Worm (Caenorhabditis elegans) whole organism, L4 larva: Measurements from ENCODE around the gene col-162.

Experiments used
- F26F4.8 ChIP-seq: fragments of 200-800 bp; sonication (Bioruptor generic); conservative IDR thresholded peaks from 2 replicates; pipeline ENCODE4 v1.3.6; 2022; ENCODE audit warnings: missing genetic modification characterization, missing compliant biosample characterization
- F37D6.2 ChIP-seq: sonication (generic microtip); optimal IDR thresholded peaks from 2 replicates; lab custom pipeline; 2016; ENCODE audit warnings: mild to moderate bottlenecking, missing genetic modification characterization, missing compliant biosample characterization
- F49E8.2 ChIP-seq: sonication (generic microtip); optimal IDR thresholded peaks from 2 replicates; lab custom pipeline; 2016; ENCODE audit warnings: missing compliant biosample characterization, mild to moderate bottlenecking, missing genetic modification characterization, borderline replicate concordance
- T20F7.1 ChIP-seq: fragments of 200-800 bp; sonication (Bioruptor generic); optimal IDR thresholded peaks from 2 replicates; lab custom pipeline; 2018; ENCODE audit warnings: mild to moderate bottlenecking, missing genetic modification characterization, missing compliant biosample characterization
- T26A8.4 ChIP-seq: fragments of 200-800 bp; sonication (Bioruptor generic); IDR thresholded peaks from 2 replicates; pipeline ENCODE4 v1.3.6; 2022; ENCODE audit warnings: missing genetic modification characterization, missing compliant biosample characterization
- Y48G9A.11 ChIP-seq: fragments of 200-800 bp; sonication (Bioruptor generic); IDR thresholded peaks from 2 replicates; pipeline ENCODE4 v1.3.6; 2022; ENCODE audit warnings: missing genetic modification reagents, missing genetic modification characterization, missing compliant biosample characterization
- Y5F2A.4 ChIP-seq: fragments of 200-800 bp; sonication (Bioruptor generic); optimal IDR thresholded peaks from 2 replicates; lab custom pipeline; 2018; ENCODE audit warnings: mild to moderate bottlenecking, missing genetic modification characterization, missing compliant biosample characterization
- ZK337.2 ChIP-seq: fragments of 200-800 bp; sonication (Bioruptor generic); IDR thresholded peaks from 2 replicates; pipeline ENCODE4 v1.3.6; 2022; ENCODE audit warnings: missing genetic modification reagents, missing genetic modification characterization, missing compliant biosample characterization
- aha-1 ChIP-seq: fragments of 150-350 bp; peaks from one replicate; lab custom pipeline; 2014; ENCODE audit warnings: missing biosample characterization, missing genetic modification characterization
- ama-1 ChIP-seq: fragments of 150-350 bp; optimal IDR thresholded peaks from 2 replicates; lab custom pipeline; 2014; ENCODE audit warnings: inconsistent platforms, mixed read lengths
- ceh-44 ChIP-seq: fragments of 200-800 bp; sonication (Bioruptor generic); IDR thresholded peaks from 2 replicates; pipeline ENCODE4 v1.3.6; 2022; ENCODE audit warnings: missing genetic modification reagents, missing genetic modification characterization, missing compliant biosample characterization
- ctbp-1 ChIP-seq: fragments of 200-800 bp; sonication (Bioruptor generic); IDR thresholded peaks from 2 replicates; pipeline ENCODE4 v1.3.6; 2022; ENCODE audit warnings: missing genetic modification reagents, missing genetic modification characterization, missing compliant biosample characterization
- dmd-6 ChIP-seq: fragments of 200-800 bp; sonication (Bioruptor generic); IDR thresholded peaks from 2 replicates; pipeline ENCODE4 v1.3.6; 2022; ENCODE audit warnings: missing genetic modification reagents, missing genetic modification characterization, missing compliant biosample characterization
- dpl-1 ChIP-seq: fragments of 150-350 bp; optimal IDR thresholded peaks from 2 replicates; lab custom pipeline; 2014; ENCODE audit warnings: missing biosample characterization, missing genetic modification reagents, missing genetic modification characterization
- duxl-1 ChIP-seq: sonication (generic microtip); optimal IDR thresholded peaks from 2 replicates; lab custom pipeline; 2016; ENCODE audit warnings: mild to moderate bottlenecking, missing genetic modification characterization, moderate library complexity, missing compliant biosample characterization; ENCODE audit not compliant: poor library complexity
- egl-43 ChIP-seq: fragments of 200-800 bp; sonication (Bioruptor generic); IDR thresholded peaks from 2 replicates; pipeline ENCODE4 v1.3.6; 2022; ENCODE audit warnings: missing genetic modification reagents, missing genetic modification characterization, missing compliant biosample characterization
- fkh-10 ChIP-seq: fragments of 150-350 bp; optimal IDR thresholded peaks from 2 replicates; lab custom pipeline; 2014; ENCODE audit warnings: missing biosample characterization, missing genetic modification reagents, missing genetic modification characterization
- hif-1 ChIP-seq, 2 experiments: sonication (generic microtip); optimal IDR thresholded peaks; 2 replicates each; lab custom pipeline; 2016 to 2017; ENCODE audit warnings: missing compliant biosample characterization in 2 of 2, missing genetic modification characterization in 2 of 2, missing genetic modification reagents in 2 of 2, missing genotype in 2 of 2, mild to moderate bottlenecking in 1 of 2
- hlh-11 ChIP-seq: fragments of 200-800 bp; sonication (Bioruptor generic); optimal IDR thresholded peaks from 2 replicates; lab custom pipeline; 2018; ENCODE audit warnings: mild to moderate bottlenecking, missing genetic modification characterization, missing compliant biosample characterization
- lim-7 ChIP-seq: fragments of 200-800 bp; sonication (Bioruptor generic); IDR thresholded peaks from 2 replicates; pipeline ENCODE4 v1.3.6; 2022; ENCODE audit warnings: missing genetic modification characterization, missing compliant biosample characterization
- lin-13 ChIP-seq: fragments of 150-350 bp; optimal IDR thresholded peaks from 2 replicates; lab custom pipeline; 2014; ENCODE audit warnings: missing biosample characterization, missing genetic modification reagents, missing genetic modification characterization
- lin-29 ChIP-seq: fragments of 200-800 bp; sonication (Bioruptor generic); IDR thresholded peaks from 2 replicates; pipeline ENCODE4 v1.3.6; 2022; ENCODE audit warnings: missing genetic modification reagents, missing genetic modification characterization, missing compliant biosample characterization
- lin-38 ChIP-seq: fragments of 200-800 bp; sonication (Bioruptor generic); IDR thresholded peaks from 2 replicates; pipeline ENCODE4 v1.3.6; 2022; ENCODE audit warnings: missing genetic modification reagents, missing genetic modification characterization, missing compliant biosample characterization
- lsy-2 ChIP-seq, 2 experiments: fragments of 150-350 bp in 1 of 2; sonication (generic microtip) in 1 of 2; optimal IDR thresholded peaks; 2 replicates each; lab custom pipeline; 2014 to 2017; ENCODE audit warnings: missing biosample characterization in 2 of 2, missing genetic modification characterization in 2 of 2
- madf-9 ChIP-seq: fragments of 200-800 bp; sonication (Bioruptor generic); conservative IDR thresholded peaks from 2 replicates; pipeline ENCODE4 v1.3.6; 2022; ENCODE audit warnings: missing genetic modification reagents, missing genetic modification characterization, missing compliant biosample characterization
- mdl-1 ChIP-seq, 2 experiments: fragments of 150-350 bp in 1 of 2; sonication (generic microtip) in 1 of 2; optimal IDR thresholded peaks; 2 replicates each; lab custom pipeline; 2014 to 2017; ENCODE audit warnings: missing biosample characterization in 2 of 2, missing genetic modification characterization in 2 of 2
- mep-1 ChIP-seq: fragments of 150-350 bp; sonication (generic microtip); optimal IDR thresholded peaks from 3 replicates; lab custom pipeline; 2014; ENCODE audit warnings: missing biosample characterization, missing genetic modification characterization
- mes-2 ChIP-seq: sonication (generic microtip); optimal IDR thresholded peaks from 2 replicates; lab custom pipeline; 2016; ENCODE audit warnings: missing genotype, mild to moderate bottlenecking, missing genetic modification characterization, missing compliant biosample characterization; ENCODE audit not compliant: poor library complexity, severe bottlenecking
- mxl-2 ChIP-seq: fragments of 200-800 bp; sonication (Bioruptor generic); conservative IDR thresholded peaks from 2 replicates; pipeline ENCODE4 v1.3.6; 2022; ENCODE audit warnings: missing genetic modification reagents, missing genetic modification characterization, missing compliant biosample characterization
- mxl-3 ChIP-seq: fragments of 200-800 bp; sonication (Bioruptor generic); optimal IDR thresholded peaks from 2 replicates; lab custom pipeline; 2018; ENCODE audit warnings: mild to moderate bottlenecking, missing genetic modification characterization, missing compliant biosample characterization
- nhr-11 ChIP-seq: fragments of 150-350 bp; optimal IDR thresholded peaks from 2 replicates; lab custom pipeline; 2014; ENCODE audit warnings: missing biosample characterization, missing genetic modification characterization
- nhr-48 ChIP-seq: sonication (generic microtip); optimal IDR thresholded peaks from 2 replicates; lab custom pipeline; 2016; ENCODE audit warnings: mild to moderate bottlenecking, missing genetic modification characterization, missing compliant biosample characterization
- nhr-77 ChIP-seq: fragments of 150-350 bp; optimal IDR thresholded peaks from 2 replicates; lab custom pipeline; 2014; ENCODE audit warnings: missing biosample characterization, missing genetic modification characterization
- pha-4 ChIP-seq, 2 experiments: fragments of 150-350 bp in 1 of 2; fragments of 200-800 bp in 1 of 2; sonication (Bioruptor generic) in 1 of 2; IDR thresholded peaks in 1 of 2; optimal IDR thresholded peaks in 1 of 2; 2 replicates each; pipeline versions ENCODE4 v1.3.6 to Lab custom; 2014 to 2022; ENCODE audit warnings: missing genetic modification characterization in 2 of 2, missing genetic modification reagents in 2 of 2, missing biosample characterization in 1 of 2, missing compliant biosample characterization in 1 of 2
- pqm-1 ChIP-seq: sonication (generic microtip); optimal IDR thresholded peaks from 2 replicates; lab custom pipeline; 2017; ENCODE audit warnings: missing biosample characterization, missing genetic modification characterization
- set-16 ChIP-seq: fragments of 200-800 bp; sonication (Bioruptor generic); IDR thresholded peaks from 2 replicates; pipeline ENCODE4 v1.3.6; 2022; ENCODE audit warnings: missing genetic modification reagents, missing genetic modification characterization, missing compliant biosample characterization
- skn-1 ChIP-seq: fragments of 150-350 bp; optimal IDR thresholded peaks from 2 replicates; lab custom pipeline; 2014; ENCODE audit warnings: missing biosample characterization, missing genetic modification characterization
- snpc-1.2 ChIP-seq: fragments of 200-800 bp; sonication (Bioruptor generic); IDR thresholded peaks from 2 replicates; pipeline ENCODE4 v1.3.6; 2022; ENCODE audit warnings: missing genetic modification reagents, missing genetic modification characterization, missing compliant biosample characterization
- spr-1 ChIP-seq: sonication (generic microtip); optimal IDR thresholded peaks from 2 replicates; lab custom pipeline; 2016; ENCODE audit warnings: mild to moderate bottlenecking, missing genetic modification characterization, missing compliant biosample characterization
- unc-130 ChIP-seq: sonication (generic microtip); optimal IDR thresholded peaks from 2 replicates; lab custom pipeline; 2016; ENCODE audit warnings: missing genetic modification reagents, missing genetic modification characterization, missing compliant biosample characterization
- unc-62 ChIP-seq, 3 experiments: fragments of 150-350 bp in 1 of 3; sonication (generic microtip); optimal IDR thresholded peaks in 2 of 3; peaks in 1 of 3; 1 replicate in 1 of 3; 2 replicates in 2 of 3; lab custom pipeline; 2014 to 2017; ENCODE audit warnings: missing biosample characterization in 3 of 3, missing genetic modification characterization in 3 of 3, missing genetic modification reagents in 3 of 3, missing genotype in 1 of 3
- zag-1 ChIP-seq: fragments of 150-350 bp; optimal IDR thresholded peaks from 2 replicates; lab custom pipeline; 2014; ENCODE audit warnings: missing biosample characterization, missing genetic modification characterization

col-162 gene

DNA sequence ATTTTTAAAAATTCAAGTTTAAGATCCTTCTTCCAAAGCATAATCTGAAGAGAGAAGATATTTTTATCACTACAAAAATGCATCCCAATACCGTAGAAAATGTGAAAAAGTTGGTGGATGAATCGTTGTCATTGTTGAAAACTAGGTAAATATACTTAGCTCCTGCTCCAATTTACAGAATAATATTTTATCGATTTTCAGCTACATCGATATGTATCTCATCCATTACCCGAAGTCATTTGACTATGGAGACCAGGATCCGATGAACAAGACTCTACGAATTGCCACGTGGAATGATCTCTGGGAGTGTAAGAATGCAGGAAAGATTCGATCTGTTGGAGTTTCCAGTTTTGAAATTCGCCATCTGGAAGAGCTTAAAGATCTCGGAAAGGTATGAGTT lies 33.3 kb upstream of the col-162 start:
- peak; percentile 94 for TF ChIP-seq aha-1 (tag; lab: Kevin White, UChicago)
- TF ChIP-seq duxl-1 (tag; lab: Kevin White, UChicago), result peak; percentile 1
- no peak for TF ChIP-seq mxl-2 (GFP tag; lab: Robert Waterston, UW)
- TF ChIP-seq lin-29 (GFP tag; lab: Robert Waterston, UW), result no peak

DNA sequence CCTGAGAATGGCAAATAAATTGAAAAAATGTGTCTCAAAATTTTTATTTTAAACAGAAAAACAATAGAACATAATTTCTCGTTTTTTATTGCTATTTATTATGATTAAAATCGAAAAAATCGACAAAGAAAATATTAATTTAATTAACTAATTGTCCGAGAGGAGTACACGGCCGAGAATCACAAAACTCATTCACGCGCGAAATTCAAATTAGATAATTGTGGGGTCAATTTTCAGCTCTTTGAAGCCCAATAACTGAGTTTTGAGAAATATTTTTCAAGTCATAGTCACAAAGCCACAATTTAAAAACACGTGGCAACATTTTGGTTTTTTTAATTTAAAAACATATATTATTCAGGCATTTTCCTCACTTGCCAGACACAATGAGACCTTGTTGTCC lies 32.7 kb upstream of the col-162 start:
- TF ChIP-seq dmd-6 (GFP tag; lab: Robert Waterston, UW) (no peak), nhr-11 (tag; lab: Kevin White, UChicago) (no peak), dpl-1 (GFP tag; lab: Kevin White, UChicago) (peak; percentile 87), fkh-10 (no peak), ama-1 (no peak), ZK337.2 (GFP tag; lab: Robert Waterston, UW) (0 out of 2 replicates have a peak, but pooled peaks have one; percentile 23), set-16 (GFP tag; lab: Robert Waterston, UW) (no peak), zag-1 (tag; lab: Kevin White, UChicago) (no peak), aha-1 (tag; lab: Kevin White, UChicago) (peak; percentile 70), F49E8.2 (tag; lab: Kevin White, UChicago) (peak; percentile 18), lin-13 (GFP tag; lab: Kevin White, UChicago) (no peak), F37D6.2 (tag; lab: Kevin White, UChicago) (no peak), hif-1 (tag; optimal IDR thresholded peaks at IDR 0.05; lab: Kevin White, UChicago) (peak in 1 of 2 experiments; percentile 1), unc-130 (GFP tag; lab: Kevin White, UChicago) (peak; percentile 22), Y48G9A.11 (GFP tag; lab: Robert Waterston, UW) (peak; percentile 65; the same call in 1 of the 2 replicates), mes-2 (peak; percentile 90), mdl-1 (tag; optimal IDR thresholded peaks at IDR 0.05; lab: Kevin White, UChicago) (no peak), pha-4 (GFP tag; IDR thresholded peaks at IDR 0.05; lab: Robert Waterston, UW) (no peak), pha-4 (tag; optimal IDR thresholded peaks at IDR 0.05; lab: Kevin White, UChicago) (no peak), lin-38 (peak; percentile 51), lim-7 (GFP tag; lab: Robert Waterston, UW) (no peak), lsy-2 (tag; optimal IDR thresholded peaks at IDR 0.05; lab: Kevin White, UChicago) (peak in 1 of 2 experiments; percentile 31), T20F7.1 (peak; percentile 2)

DNA sequence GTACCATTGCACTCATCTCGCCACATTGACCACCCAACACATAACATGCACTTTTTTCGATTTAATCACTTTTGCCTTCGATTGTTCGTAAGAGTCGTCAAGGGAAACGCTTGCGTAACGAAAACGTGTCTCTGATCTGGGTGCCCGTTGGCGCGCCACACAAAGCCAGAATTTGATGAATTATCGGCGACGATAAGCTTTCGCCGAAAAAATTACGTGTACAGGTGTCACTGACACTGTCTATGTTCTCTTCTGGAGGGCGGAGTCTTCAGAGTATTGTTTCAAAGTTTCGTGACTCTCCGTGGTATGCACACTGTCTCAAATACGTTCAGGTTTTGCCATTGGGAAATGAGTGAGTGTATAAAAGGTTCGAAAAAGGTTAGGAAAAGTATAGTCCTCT lies 31.1 kb upstream of the col-162 start, which contains the start of gene F53F1.4:
Gene F53F1.4 (plus strand): TSS at position 390 of the 400 bp plus-strand sequence.
- TF ChIP-seq ceh-44 (GFP tag; lab: Robert Waterston, UW) (no peak), dpl-1 (GFP tag; lab: Kevin White, UChicago) (no peak), mxl-3 (GFP tag; lab: Kevin White, UChicago) (peak; percentile 74), hlh-11 (tag; lab: Kevin White, UChicago) (peak; percentile 19), nhr-48 (tag; lab: Kevin White, UChicago) (peak; percentile 40)

DNA sequence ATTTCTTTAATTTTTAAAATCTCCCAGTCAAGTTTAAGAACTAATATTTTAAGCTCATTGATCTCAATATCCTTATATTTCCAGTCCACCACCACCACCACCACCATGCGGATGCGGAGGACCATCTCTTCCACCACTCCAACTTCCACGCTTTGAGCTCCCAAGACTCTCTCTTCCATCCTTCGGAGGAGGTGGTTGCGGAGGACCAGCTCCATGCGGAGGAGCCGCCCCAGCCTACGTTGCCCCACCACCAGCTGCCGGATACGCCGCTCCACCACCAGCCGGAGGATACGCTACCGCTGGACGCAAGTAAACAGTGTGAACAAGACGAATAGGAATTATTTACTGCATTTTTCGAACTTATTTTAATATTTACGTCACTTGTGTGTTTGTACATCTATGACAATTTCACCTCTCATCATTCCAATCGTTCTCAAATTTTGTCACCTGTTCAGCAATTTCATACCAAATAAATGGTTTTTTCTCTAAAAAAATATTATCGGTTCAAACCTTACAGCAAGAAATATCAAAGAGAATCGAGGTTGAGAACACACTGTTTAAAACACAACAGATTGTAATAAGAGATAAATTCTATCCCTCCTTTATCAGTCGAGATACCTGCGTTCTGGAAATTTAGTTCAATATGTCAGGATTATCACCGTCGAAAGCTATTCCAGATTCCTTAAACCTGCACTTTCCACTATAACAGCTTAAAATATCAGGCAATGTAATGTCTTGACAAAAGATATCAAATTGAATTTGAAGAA lies 30.4 kb upstream of the col-162 start:
- no peak for TF ChIP-seq madf-9 (GFP tag; lab: Robert Waterston, UW)
- TF ChIP-seq unc-62 (GFP tag; optimal IDR thresholded peaks at IDR 0.05 in 1 of 2; lab: Kevin White, UChicago), result peak in 1 of 2 experiments; percentile 76
- TF ChIP-seq unc-62 (tag; optimal IDR thresholded peaks at IDR 0.05; lab: Kevin White, UChicago), result no peak
- TF ChIP-seq spr-1 (tag; lab: Kevin White, UChicago), result peak; percentile 36
- TF ChIP-seq set-16 (GFP tag; lab: Robert Waterston, UW), result peak; percentile 97
- TF ChIP-seq egl-43 (GFP tag; lab: Robert Waterston, UW), result peak; percentile 75; the same call in 1 of the 2 replicates
- no peak for TF ChIP-seq Y5F2A.4 (GFP tag; lab: Kevin White, UChicago)
- TF ChIP-seq mep-1, result peak; percentile 17
- peak; percentile 47; the same call in 1 of the 2 replicates for TF ChIP-seq T26A8.4 (GFP tag; lab: Robert Waterston, UW)
- 0 out of 2 replicates have a peak, but pooled peaks have one; percentile 13 for TF ChIP-seq snpc-1.2 (GFP tag; lab: Robert Waterston, UW)
- peak; percentile 2 for TF ChIP-seq mxl-3 (GFP tag; lab: Kevin White, UChicago)
- TF ChIP-seq pqm-1 (tag; lab: Kevin White, UChicago), result no peak
- no peak for TF ChIP-seq skn-1 (tag; lab: Kevin White, UChicago)
- TF ChIP-seq F26F4.8, result no peak
- TF ChIP-seq nhr-77 (tag; lab: Kevin White, UChicago), result no peak
- 0 out of 2 replicates have a peak, but pooled peaks have one; percentile 40 for TF ChIP-seq ctbp-1 (GFP tag; lab: Robert Waterston, UW)
- TF ChIP-seq lin-13 (GFP tag; lab: Kevin White, UChicago), result peak; percentile 38
- TF ChIP-seq lin-38, result peak; percentile 12; the same call in 1 of the 2 replicates
- peak; percentile 35 for TF ChIP-seq ama-1
